Worm (Caenorhabditis elegans) whole organism, L4/young adult: ENCODE results near the gene col-181.

ENCODE experiments used
- dao-5 ChIP-seq: sonication (generic microtip); optimal IDR thresholded peaks from 2 replicates; lab custom pipeline; 2016; ENCODE audit warnings: missing genotype, missing genetic modification characterization, moderate library complexity, missing compliant biosample characterization
- him-1 ChIP-seq: sonication (generic microtip); optimal IDR thresholded peaks from 2 replicates; lab custom pipeline; 2016; ENCODE audit warnings: missing genotype, missing genetic modification reagents, missing genetic modification characterization, missing compliant biosample characterization

ce11 chrX:12123152-12123551, 18.4 kb downstream of the col-181 start, which contains the start of gene T01H10.11:
- TF ChIP-seq dao-5 (tag; lab: Kevin White, UChicago) = no peak
- no peak for TF ChIP-seq him-1
